Fruit fly (Drosophila melanogaster): ENCODE measurements around the gene CG15021.

CG15021 gene

dm6 chr3L:4431111-4431730 lies 5.3 kb upstream of the CG15021 start (continued):
- TF ChIP-seq chinmo (GFP tag; IDR thresholded peaks at IDR 0.05; ENCODE audit: partially characterized antibody), result 0 out of 4 replicates have a peak, but pooled peaks have one; percentile 12
- TF ChIP-seq inv (GFP tag; IDR thresholded peaks at IDR 0.05; ENCODE audit: partially characterized antibody), result no peak
- no peak for TF ChIP-seq Lpt (GFP tag; optimal IDR thresholded peaks at IDR 0.05)
- peak; percentile 55 for TF ChIP-seq Deaf1 (tag; optimal IDR thresholded peaks at IDR 0.05)
- TF ChIP-seq lov (optimal IDR thresholded peaks at IDR 0.05), result no peak
- TF ChIP-seq lov (GFP tag; IDR thresholded peaks at IDR 0.05), result no peak
- peak; percentile 34 for TF ChIP-seq ewg (GFP tag; optimal IDR thresholded peaks at IDR 0.05)
- no peak for TF ChIP-seq BEAF-32 (GFP tag; optimal IDR thresholded peaks at IDR 0.05)

dm6 chr3L:4440153-4440552 lies 3.6 kb downstream of the CG15021 start:
- no peak for TF ChIP-seq trh (GFP tag; optimal IDR thresholded peaks at IDR 0.05)
- peak; percentile 3 for TF ChIP-seq oc (tag; optimal IDR thresholded peaks at IDR 0.05)
- no peak for TF ChIP-seq aop (GFP tag; IDR thresholded peaks at IDR 0.05)
- no peak for TF ChIP-seq Neu2 (GFP tag; optimal IDR thresholded peaks at IDR 0.05; ENCODE audit: borderline replicate concordance)
- no peak for TF ChIP-seq Deaf1 (tag; optimal IDR thresholded peaks at IDR 0.05)
- TF ChIP-seq BEAF-32 (GFP tag; optimal IDR thresholded peaks at IDR 0.05), result peak; percentile 13
- no peak for TF ChIP-seq Elba2 (GFP tag; optimal IDR thresholded peaks at IDR 0.05)
- TF ChIP-seq ERR (GFP tag; optimal IDR thresholded peaks at IDR 0.05), result no peak
- TF ChIP-seq CG3281 (GFP tag; optimal IDR thresholded peaks at IDR 0.05), result no peak
- no peak for TF ChIP-seq bab2 (GFP tag; optimal IDR thresholded peaks at IDR 0.05)
- TF ChIP-seq pros (GFP tag; optimal IDR thresholded peaks at IDR 0.05), result peak; percentile 19
- TF ChIP-seq bbx (GFP tag; IDR thresholded peaks at IDR 0.05; ENCODE audit: partially characterized antibody), result no peak
- TF ChIP-seq Rfx (GFP tag; IDR thresholded peaks at IDR 0.05), result peak; percentile 36; the same call in 1 of the 2 replicates
- TF ChIP-seq CG7556 (GFP tag; optimal IDR thresholded peaks at IDR 0.05), result no peak
- TF ChIP-seq NfI (GFP tag; optimal IDR thresholded peaks at IDR 0.05), result no peak
- TF ChIP-seq cad (GFP tag; optimal IDR thresholded peaks at IDR 0.05), result no peak
- no peak for TF ChIP-seq Blimp-1 (GFP tag; optimal IDR thresholded peaks at IDR 0.05)
- 0 out of 4 replicates have a peak, but pooled peaks have one; percentile 17 for TF ChIP-seq Dll (GFP tag; IDR thresholded peaks at IDR 0.05; ENCODE audit: partially characterized antibody)
- TF ChIP-seq CG13894 (tag; optimal IDR thresholded peaks at IDR 0.05), result peak; percentile 37
- no peak for TF ChIP-seq Fer3 (tag; optimal IDR thresholded peaks at IDR 0.05)
- no peak for TF ChIP-seq Dfd (GFP tag; optimal IDR thresholded peaks at IDR 0.05)
- no peak for TF ChIP-seq Pdp1 (GFP tag; optimal IDR thresholded peaks at IDR 0.05)
- no peak for TF ChIP-seq wor (GFP tag; IDR thresholded peaks at IDR 0.05)
- no peak for TF ChIP-seq CG32532 (GFP tag; IDR thresholded peaks at IDR 0.05)
- TF ChIP-seq Asciz (GFP tag; optimal IDR thresholded peaks at IDR 0.05), result no peak
- no peak for TF ChIP-seq Med (GFP tag)
- TF ChIP-seq abd-A (tag; optimal IDR thresholded peaks at IDR 0.05), result peak; percentile 88
- 0 out of 2 replicates have a peak, but pooled peaks have one; percentile 5 for TF ChIP-seq CG7372 (GFP tag; IDR thresholded peaks at IDR 0.05)
- no peak for TF ChIP-seq CG4360 (GFP tag; IDR thresholded peaks at IDR 0.05)
- no peak for TF ChIP-seq CG13775 (GFP tag; optimal IDR thresholded peaks at IDR 0.05)
- no peak for TF ChIP-seq sens (GFP tag)
- no peak for TF ChIP-seq ttk (GFP tag; IDR thresholded peaks at IDR 0.05)
- TF ChIP-seq Lim3 (GFP tag; IDR thresholded peaks at IDR 0.05), result no peak
- no peak for TF ChIP-seq CG31388 (GFP tag; optimal IDR thresholded peaks at IDR 0.05)
- TF ChIP-seq lmd (GFP tag; IDR thresholded peaks at IDR 0.05), result no peak
- TF ChIP-seq prd (optimal IDR thresholded peaks at IDR 0.05), result no peak
- no peak for TF ChIP-seq prd (GFP tag; IDR thresholded peaks at IDR 0.05)
- no peak for TF ChIP-seq cg (GFP tag; optimal IDR thresholded peaks at IDR 0.05)
- TF ChIP-seq Gsc (GFP tag; IDR thresholded peaks at IDR 0.05), result no peak
- TF ChIP-seq CG10543 (GFP tag; optimal IDR thresholded peaks at IDR 0.05), result no peak
- no peak for TF ChIP-seq CG17359 (tag; optimal IDR thresholded peaks at IDR 0.05)
- TF ChIP-seq scrt (GFP tag; optimal IDR thresholded peaks at IDR 0.05), result no peak
- no peak for TF ChIP-seq CG34422 (GFP tag; IDR thresholded peaks at IDR 0.05)
